Worm (Caenorhabditis elegans) whole organism, young adult: Measurements from ENCODE around the gene C36C9.4.

ENCODE experiments used
- Y67H2A.10 ChIP-seq: fragments of 200-800 bp; sonication (Bioruptor generic); conservative IDR thresholded peaks from 2 replicates; pipeline ENCODE4 v1.3.6; 2022; ENCODE audit warnings: missing genetic modification reagents, missing genetic modification characterization, missing compliant biosample characterization
- ceh-58 ChIP-seq: fragments of 200-800 bp; sonication (Bioruptor generic); IDR thresholded peaks from 2 replicates; pipeline ENCODE4 v1.3.6; 2022; ENCODE audit warnings: missing genetic modification characterization, missing compliant biosample characterization
- nfya-1 ChIP-seq: sonication (generic microtip); optimal IDR thresholded peaks from 2 replicates; lab custom pipeline; 2017; ENCODE audit warnings: antibody characterized with exemption, missing compliant biosample characterization, missing genetic modification characterization, borderline replicate concordance; ENCODE audit not compliant: insufficient read depth
- sdz-38 ChIP-seq: sonication (generic microtip); optimal IDR thresholded peaks from 2 replicates; lab custom pipeline; 2016; ENCODE audit warnings: missing genotype, missing genetic modification characterization, missing compliant biosample characterization
- unc-130 ChIP-seq: sonication (generic microtip); optimal IDR thresholded peaks from 2 replicates; lab custom pipeline; 2016; ENCODE audit warnings: missing genetic modification reagents, missing genetic modification characterization, missing compliant biosample characterization

ce11 chrX:1664925-1665324, 31.9 kb downstream of the C36C9.4 start, which contains the start of gene R09H3.2:
- TF ChIP-seq sdz-38, result no peak
- TF ChIP-seq ceh-58 (GFP tag; lab: Robert Waterston, UW), result no peak
- no peak for TF ChIP-seq Y67H2A.10 (GFP tag; lab: Robert Waterston, UW)
- no peak for TF ChIP-seq unc-130 (GFP tag; lab: Kevin White, UChicago)
- TF ChIP-seq nfya-1 (tag; lab: Kevin White, UChicago), result no peak
